Fruit fly (Drosophila melanogaster): Measurements from ENCODE around the gene alphaTub84B.
A peak's percentile ranks its signal among the peaks of the same experiment; 100 is the strongest.

Gene alphaTub84B

DNA sequence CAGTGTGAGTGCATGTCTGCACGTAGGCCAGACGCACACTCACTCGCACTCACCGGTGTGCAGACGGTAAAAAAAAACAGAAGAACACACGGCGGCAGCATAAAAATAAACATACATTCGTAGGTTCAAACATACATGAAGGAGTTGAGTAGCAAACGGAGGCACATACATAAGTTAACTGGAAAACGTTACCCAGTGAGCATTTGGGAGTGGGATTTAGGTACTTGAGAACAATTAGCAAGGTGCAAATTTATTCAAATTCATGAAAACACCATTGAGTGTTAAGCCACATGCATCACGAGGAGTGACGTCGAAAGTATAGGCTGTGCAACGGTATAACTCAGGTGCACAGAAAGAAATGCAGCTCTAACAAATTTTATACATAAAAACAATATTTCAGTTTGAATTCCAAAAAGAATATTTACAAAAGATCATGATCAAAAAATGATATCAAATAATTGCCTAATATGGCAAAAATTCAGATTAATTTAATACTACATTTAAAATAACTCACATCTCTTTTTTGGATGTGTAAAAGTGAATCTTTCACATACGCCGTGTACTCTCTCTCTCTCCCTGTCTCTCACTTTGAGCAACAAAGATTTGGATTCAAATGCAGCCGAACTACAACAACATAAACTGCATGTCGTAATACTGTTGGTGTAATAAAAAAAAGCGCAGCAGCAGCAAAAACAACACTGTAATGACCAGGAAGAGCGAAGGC lies 22.4 kb downstream of the alphaTub84B start (continued):
- TF ChIP-seq CG6792 (GFP tag; optimal IDR thresholded peaks at IDR 0.05) (peak; percentile 93), fd59A (GFP tag; optimal IDR thresholded peaks at IDR 0.05) (peak; percentile 93), dsx (GFP tag; optimal IDR thresholded peaks at IDR 0.05; ENCODE audit: poor library complexity, severe bottlenecking) (peak; percentile 94), CG8119 (GFP tag; IDR thresholded peaks at IDR 0.05) (no peak), Ets21C (GFP tag; optimal IDR thresholded peaks at IDR 0.05) (peak; percentile 94), topi (GFP tag; optimal IDR thresholded peaks at IDR 0.05) (peak; percentile 98), CG6163 (GFP tag; IDR thresholded peaks at IDR 0.05) (no peak), CG7368 (GFP tag; optimal IDR thresholded peaks at IDR 0.05) (peak; percentile 92), spab (GFP tag; optimal IDR thresholded peaks at IDR 0.05) (peak; percentile 93), CG32006 (GFP tag; optimal IDR thresholded peaks at IDR 0.05) (peak; percentile 98), pdm3 (GFP tag; optimal IDR thresholded peaks at IDR 0.05) (peak; percentile 97), CG4318 (GFP tag; optimal IDR thresholded peaks at IDR 0.05) (peak; percentile 95), CG11902 (GFP tag; optimal IDR thresholded peaks at IDR 0.05) (peak; percentile 88), Hr38 (GFP tag; optimal IDR thresholded peaks at IDR 0.05) (peak; percentile 82), CG34406 (GFP tag; optimal IDR thresholded peaks at IDR 0.05) (peak; percentile 96), CG11294 (GFP tag; IDR thresholded peaks at IDR 0.05) (no peak)

DNA sequence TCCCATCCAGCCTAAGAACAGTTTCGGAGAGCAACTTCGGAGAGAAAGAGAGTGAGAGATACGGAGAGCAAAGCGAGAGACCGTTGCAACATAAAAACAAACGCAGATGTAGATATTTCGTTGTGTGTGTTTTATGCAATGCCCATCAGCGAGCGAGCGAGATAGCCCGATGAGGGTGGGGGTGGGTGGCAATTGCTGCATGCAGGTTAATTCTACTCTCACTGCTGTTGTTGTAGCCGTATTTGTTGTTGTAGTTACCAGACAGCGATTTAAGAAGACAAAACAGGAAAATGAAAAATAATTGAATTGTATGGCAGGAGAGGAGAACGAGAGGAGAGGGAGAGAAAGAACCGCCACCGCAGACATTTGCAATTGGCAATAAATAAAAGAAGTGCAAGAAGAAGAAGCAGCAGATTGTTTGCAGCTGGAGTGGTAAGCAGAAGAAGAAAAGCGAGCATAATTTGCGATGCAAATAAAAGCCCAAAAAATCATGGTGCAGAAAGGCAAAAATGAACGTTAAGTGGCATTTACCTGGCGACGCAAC lies 23.4 kb downstream of the alphaTub84B start:
- TF ChIP-seq Eip93F (GFP tag; optimal IDR thresholded peaks at IDR 0.05) (no peak), salr (GFP tag; optimal IDR thresholded peaks at IDR 0.05) (no peak), spab (GFP tag; optimal IDR thresholded peaks at IDR 0.05) (peak; percentile 17), dsx (GFP tag; optimal IDR thresholded peaks at IDR 0.05; ENCODE audit: poor library complexity, severe bottlenecking) (peak; percentile 64), cyc (GFP tag; optimal IDR thresholded peaks at IDR 0.05) (no peak), CG16779 (tag; optimal IDR thresholded peaks at IDR 0.05) (no peak), topi (GFP tag; optimal IDR thresholded peaks at IDR 0.05) (no peak), CG10669 (GFP tag; optimal IDR thresholded peaks at IDR 0.05) (no peak), Hr4 (GFP tag; optimal IDR thresholded peaks at IDR 0.05) (no peak), Hr38 (GFP tag; optimal IDR thresholded peaks at IDR 0.05) (no peak), vri (GFP tag; optimal IDR thresholded peaks at IDR 0.05) (peak; percentile 81), Eip75B (GFP tag; optimal IDR thresholded peaks at IDR 0.05) (no peak), CG6854 (GFP tag; optimal IDR thresholded peaks at IDR 0.05) (peak; percentile 87), fkh (GFP tag; optimal IDR thresholded peaks at IDR 0.05) (no peak), svp (GFP tag) (no peak), Ets96B (tag; optimal IDR thresholded peaks at IDR 0.05) (no peak), Sox102F (GFP tag; optimal IDR thresholded peaks at IDR 0.05) (peak; percentile 47), CG8632 (GFP tag; optimal IDR thresholded peaks at IDR 0.05) (no peak), ss (GFP tag; optimal IDR thresholded peaks at IDR 0.05) (peak in 1 of 2 experiments; percentile 44), Eip78C (GFP tag) (peak; percentile 74), acj6 (GFP tag; optimal IDR thresholded peaks at IDR 0.05) (no peak), CG34406 (GFP tag; optimal IDR thresholded peaks at IDR 0.05) (no peak), dac (GFP tag; optimal IDR thresholded peaks at IDR 0.05) (no peak), Lpt (GFP tag; optimal IDR thresholded peaks at IDR 0.05) (peak; percentile 24), CG11762 (GFP tag; optimal IDR thresholded peaks at IDR 0.05; ENCODE audit: insufficient read depth) (no peak), Gug (GFP tag; IDR thresholded peaks at IDR 0.05) (no peak), Sox14 (GFP tag; optimal IDR thresholded peaks at IDR 0.05) (no peak), lz (GFP tag; optimal IDR thresholded peaks at IDR 0.05) (no peak), Smox (GFP tag; optimal IDR thresholded peaks at IDR 0.05) (no peak), CG11902 (GFP tag; optimal IDR thresholded peaks at IDR 0.05) (no peak), Met (GFP tag; optimal IDR thresholded peaks at IDR 0.05) (no peak), Blimp-1 (GFP tag; optimal IDR thresholded peaks at IDR 0.05) (peak; percentile 56), esn (GFP tag; optimal IDR thresholded peaks at IDR 0.05) (no peak), CG7368 (GFP tag; optimal IDR thresholded peaks at IDR 0.05) (no peak), fd59A (GFP tag; optimal IDR thresholded peaks at IDR 0.05) (no peak), CG32006 (GFP tag; optimal IDR thresholded peaks at IDR 0.05) (no peak), fd85E (GFP tag; optimal IDR thresholded peaks at IDR 0.05) (no peak), Ets21C (GFP tag; optimal IDR thresholded peaks at IDR 0.05) (no peak), Hr39 (GFP tag; optimal IDR thresholded peaks at IDR 0.05) (no peak), OdsH (GFP tag; optimal IDR thresholded peaks at IDR 0.05) (no peak), CG6808 (GFP tag; optimal IDR thresholded peaks at IDR 0.05) (peak; percentile 49), pdm3 (GFP tag; optimal IDR thresholded peaks at IDR 0.05) (no peak)

Measured in whole organism, prepupa.